Worm (Caenorhabditis elegans) whole organism, L2 larva: ENCODE data around the gene camt-1.

Source experiments
- C34F6.9 ChIP-seq: fragments of 150-350 bp; optimal IDR thresholded peaks from 2 replicates; lab custom pipeline; 2014; ENCODE audit warnings: missing biosample characterization, missing genetic modification characterization
- F13H6.1 ChIP-seq: sonication (generic microtip); optimal IDR thresholded peaks from 2 replicates; lab custom pipeline; 2016; ENCODE audit warnings: missing genetic modification characterization, missing compliant biosample characterization
- Y55F3AM.14 ChIP-seq: fragments of 200-800 bp; sonication (Bioruptor generic); optimal IDR thresholded peaks from 2 replicates; lab custom pipeline; 2018; ENCODE audit warnings: mild to moderate bottlenecking, missing genetic modification characterization, missing compliant biosample characterization
- ZK546.5 ChIP-seq: sonication (generic microtip); optimal IDR thresholded peaks from 2 replicates; lab custom pipeline; 2017; ENCODE audit warnings: missing biosample characterization, missing genetic modification characterization
- aly-2 ChIP-seq: fragments of 150-350 bp; optimal IDR thresholded peaks from 2 replicates; lab custom pipeline; 2014; ENCODE audit warnings: missing biosample characterization, missing genetic modification characterization
- ama-1 ChIP-seq: fragments of 150-350 bp; optimal IDR thresholded peaks from 2 replicates; lab custom pipeline; 2018; ENCODE audit warnings: inconsistent platforms
- ceh-16 ChIP-seq: fragments of 150-350 bp; optimal IDR thresholded peaks from 2 replicates; lab custom pipeline; 2014; ENCODE audit warnings: missing biosample characterization, missing genetic modification characterization
- ceh-82 ChIP-seq: fragments of 150-350 bp; optimal IDR thresholded peaks from 2 replicates; lab custom pipeline; 2014; ENCODE audit warnings: missing biosample characterization, missing genetic modification characterization
- crh-2 ChIP-seq: sonication (generic microtip); optimal IDR thresholded peaks from 2 replicates; lab custom pipeline; 2017; ENCODE audit warnings: missing biosample characterization, missing genetic modification characterization
- dmd-4 ChIP-seq: sonication (generic microtip); optimal IDR thresholded peaks from 2 replicates; lab custom pipeline; 2017; ENCODE audit warnings: missing biosample characterization, missing genetic modification characterization
- egl-27 ChIP-seq: sonication (generic microtip); optimal IDR thresholded peaks from 3 replicates; lab custom pipeline; 2017; ENCODE audit warnings: missing biosample characterization, missing genetic modification reagents, missing genetic modification characterization
- elt-3 ChIP-seq: sonication (generic microtip); optimal IDR thresholded peaks from 2 replicates; lab custom pipeline; 2017; ENCODE audit warnings: missing biosample characterization, missing genetic modification characterization
- gmeb-1 ChIP-seq: fragments of 150-350 bp; optimal IDR thresholded peaks from 2 replicates; lab custom pipeline; 2014; ENCODE audit warnings: missing biosample characterization, missing genetic modification characterization
- lin-13 ChIP-seq: fragments of 150-350 bp; optimal IDR thresholded peaks from 2 replicates; lab custom pipeline; 2014; ENCODE audit warnings: missing biosample characterization, missing genetic modification reagents, missing genetic modification characterization
- lsy-2 ChIP-seq, 2 experiments: fragments of 150-350 bp in 1 of 2; sonication (generic microtip) in 1 of 2; optimal IDR thresholded peaks; 2 replicates each; lab custom pipeline; 2014 to 2017; ENCODE audit warnings: missing biosample characterization in 2 of 2, missing genetic modification characterization in 2 of 2
- mab-5 ChIP-seq: fragments of 150-350 bp; optimal IDR thresholded peaks from 2 replicates; lab custom pipeline; 2014; ENCODE audit warnings: missing biosample characterization, missing genetic modification characterization
- mbf-1 ChIP-seq: sonication (generic microtip); optimal IDR thresholded peaks from 2 replicates; lab custom pipeline; 2017; ENCODE audit warnings: missing biosample characterization, missing genetic modification characterization
- mdl-1 ChIP-seq, 2 experiments: fragments of 150-350 bp in 1 of 2; sonication (generic microtip) in 1 of 2; optimal IDR thresholded peaks; 2 replicates each; lab custom pipeline; 2017; ENCODE audit warnings: missing biosample characterization in 2 of 2, missing genetic modification characterization in 2 of 2
- nhr-11 ChIP-seq: fragments of 150-350 bp; optimal IDR thresholded peaks from 2 replicates; lab custom pipeline; 2014; ENCODE audit warnings: missing biosample characterization, missing genetic modification characterization
- nhr-12 ChIP-seq: fragments of 150-350 bp; optimal IDR thresholded peaks from 2 replicates; lab custom pipeline; 2014; ENCODE audit warnings: missing biosample characterization, missing genetic modification characterization
- nhr-129 ChIP-seq: fragments of 150-350 bp; optimal IDR thresholded peaks from 2 replicates; lab custom pipeline; 2014; ENCODE audit warnings: missing biosample characterization, missing genetic modification characterization
- nhr-237 ChIP-seq: fragments of 150-350 bp; optimal IDR thresholded peaks from 2 replicates; lab custom pipeline; 2014; ENCODE audit warnings: missing biosample characterization, missing genetic modification characterization
- nhr-25 ChIP-seq: fragments of 150-350 bp; sonication (generic microtip); optimal IDR thresholded peaks from 3 replicates; lab custom pipeline; 2014; ENCODE audit warnings: missing biosample characterization, missing genetic modification characterization
- nhr-6 ChIP-seq: fragments of 150-350 bp; optimal IDR thresholded peaks from 2 replicates; lab custom pipeline; 2014; ENCODE audit warnings: missing biosample characterization, missing genetic modification characterization
- nhr-77 ChIP-seq: fragments of 150-350 bp; optimal IDR thresholded peaks from 2 replicates; lab custom pipeline; 2014; ENCODE audit warnings: missing biosample characterization, missing genetic modification characterization
- sem-4 ChIP-seq: fragments of 150-350 bp; optimal IDR thresholded peaks from 2 replicates; lab custom pipeline; 2014; ENCODE audit warnings: missing biosample characterization, missing genetic modification reagents, missing genetic modification characterization
- skn-1 ChIP-seq: sonication (generic microtip); optimal IDR thresholded peaks from 2 replicates; lab custom pipeline; 2017; ENCODE audit warnings: missing biosample characterization, missing genetic modification characterization
- sma-3 ChIP-seq: sonication (generic microtip); optimal IDR thresholded peaks from 2 replicates; lab custom pipeline; 2016; ENCODE audit warnings: missing genetic modification reagents, missing genetic modification characterization, missing compliant biosample characterization
- sma-9 ChIP-seq, 2 experiments: fragments of 150-350 bp in 1 of 2; sonication (generic microtip) in 1 of 2; optimal IDR thresholded peaks; 2 replicates each; lab custom pipeline; 2014 to 2016; ENCODE audit warnings: missing genetic modification characterization in 2 of 2, mild to moderate bottlenecking in 1 of 2, missing biosample characterization in 1 of 2, missing compliant biosample characterization in 1 of 2, missing genetic modification reagents in 1 of 2, moderate library complexity in 1 of 2
- unc-39 ChIP-seq: fragments of 150-350 bp; optimal IDR thresholded peaks from 2 replicates; lab custom pipeline; 2014; ENCODE audit warnings: missing biosample characterization, missing genetic modification characterization
- unc-55 ChIP-seq: fragments of 150-350 bp; sonication (generic microtip); optimal IDR thresholded peaks from 3 replicates; lab custom pipeline; 2014; ENCODE audit warnings: missing biosample characterization, missing genetic modification reagents, missing genetic modification characterization
- unc-62 ChIP-seq: fragments of 150-350 bp; optimal IDR thresholded peaks from 2 replicates; lab custom pipeline; 2014; ENCODE audit warnings: missing biosample characterization, missing genetic modification reagents, missing genetic modification characterization
- zag-1 ChIP-seq: fragments of 150-350 bp; optimal IDR thresholded peaks from 2 replicates; lab custom pipeline; 2014; ENCODE audit warnings: missing biosample characterization, missing genetic modification characterization
- ztf-1 ChIP-seq: fragments of 200-800 bp; sonication (Bioruptor generic); conservative IDR thresholded peaks from 2 replicates; pipeline ENCODE4 v1.3.6; 2022; ENCODE audit warnings: missing genetic modification characterization, missing compliant biosample characterization
- ztf-11 ChIP-seq: sonication (generic microtip); optimal IDR thresholded peaks from 2 replicates; lab custom pipeline; 2017; ENCODE audit warnings: missing biosample characterization, missing genetic modification characterization
- ztf-4 ChIP-seq: fragments of 150-350 bp; optimal IDR thresholded peaks from 2 replicates; lab custom pipeline; 2014; ENCODE audit warnings: missing biosample characterization, missing genetic modification characterization

The camt-1 gene

DNA sequence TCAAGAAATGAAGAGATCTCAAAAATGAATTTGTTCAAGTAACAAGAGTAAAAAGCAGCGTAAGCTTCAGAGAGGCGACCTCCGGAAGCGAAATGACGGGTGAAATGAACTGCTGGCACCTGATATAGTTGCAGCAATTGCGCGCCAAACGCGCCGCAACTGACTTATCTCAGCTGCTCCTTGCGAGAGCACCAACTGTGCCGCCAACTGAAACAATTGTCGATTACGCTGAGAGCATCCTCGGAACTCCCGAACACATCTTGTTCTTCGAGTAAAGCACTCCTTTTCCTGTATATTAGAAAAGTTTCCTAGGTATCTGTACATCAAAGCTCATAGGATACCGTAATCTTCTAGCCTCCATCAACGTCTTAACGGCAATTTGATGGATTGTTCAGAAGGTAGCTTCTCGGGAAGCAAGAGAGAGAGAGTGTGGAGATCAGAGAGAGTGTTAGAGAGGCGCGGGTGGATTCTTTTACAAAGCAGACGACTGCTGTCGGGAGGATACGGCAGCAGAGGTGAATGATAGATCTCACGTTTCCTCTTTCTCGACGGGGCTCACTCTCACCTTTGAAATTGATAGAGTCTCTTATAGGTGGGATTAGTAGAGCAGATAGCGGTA, 15.1 kb upstream of the camt-1 start:
- peak; percentile 32 for TF ChIP-seq F13H6.1 (tag; lab: Kevin White, UChicago)
- TF ChIP-seq lsy-2 (tag; optimal IDR thresholded peaks at IDR 0.05; lab: Kevin White, UChicago), result peak in 1 of 2 experiments; percentile 45
- no peak for TF ChIP-seq elt-3 (tag; lab: Kevin White, UChicago)
- no peak for TF ChIP-seq ceh-82 (tag; lab: Kevin White, UChicago)
- TF ChIP-seq, all 48 proteins: peak for 2

DNA sequence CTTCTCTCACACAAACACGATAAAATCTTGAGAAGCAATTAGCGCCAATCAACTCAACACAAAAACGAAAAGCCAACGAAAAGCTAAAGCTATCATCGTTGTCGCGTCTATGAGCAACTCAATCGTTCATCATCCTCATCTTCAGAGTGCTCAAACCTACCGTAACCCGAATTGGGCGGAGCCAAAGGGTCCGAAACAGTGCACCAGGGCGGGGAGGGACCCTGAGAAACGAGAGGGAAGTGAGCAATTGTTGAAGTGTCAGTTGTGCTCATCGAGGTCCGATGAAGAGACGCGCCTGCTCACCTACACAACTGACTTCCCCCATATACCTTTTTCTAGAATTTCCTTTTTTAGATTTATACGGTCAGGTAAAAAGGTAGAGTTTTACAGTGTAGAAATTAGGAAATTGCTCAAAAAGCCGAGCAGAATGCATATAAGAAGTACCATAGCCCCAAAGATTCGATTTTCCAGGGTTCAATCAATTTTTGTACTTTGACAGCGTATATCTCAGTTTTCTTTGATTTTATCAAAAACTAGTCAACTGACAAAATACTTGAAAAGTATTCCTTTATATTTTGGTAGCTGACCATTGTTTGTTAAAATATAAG, 13.5 kb upstream of the camt-1 start, which contains the start of gene hlh-1:
Gene hlh-1 (plus strand): TSS at position 275 of the 608 bp plus-strand sequence.
- TF ChIP-seq sem-4 (tag; lab: Kevin White, UChicago) (no peak), unc-39 (tag; lab: Kevin White, UChicago) (no peak), gmeb-1 (no peak), sma-9 (GFP tag; optimal IDR thresholded peaks at IDR 0.05; lab: Kevin White, UChicago) (peak; percentile 56), sma-9 (tag; optimal IDR thresholded peaks at IDR 0.05; lab: Kevin White, UChicago) (no peak), nhr-129 (tag; lab: Kevin White, UChicago) (peak; percentile 66), unc-62 (no peak), ztf-1 (GFP tag; lab: Robert Waterston, UW) (no peak), ztf-4 (tag; lab: Kevin White, UChicago) (peak; percentile 4), lin-13 (no peak), lsy-2 (tag; optimal IDR thresholded peaks at IDR 0.05; lab: Kevin White, UChicago) (peak; percentile 16 to 83), C34F6.9 (tag; lab: Kevin White, UChicago) (peak; percentile 0), F13H6.1 (tag; lab: Kevin White, UChicago) (peak; percentile 71)

DNA sequence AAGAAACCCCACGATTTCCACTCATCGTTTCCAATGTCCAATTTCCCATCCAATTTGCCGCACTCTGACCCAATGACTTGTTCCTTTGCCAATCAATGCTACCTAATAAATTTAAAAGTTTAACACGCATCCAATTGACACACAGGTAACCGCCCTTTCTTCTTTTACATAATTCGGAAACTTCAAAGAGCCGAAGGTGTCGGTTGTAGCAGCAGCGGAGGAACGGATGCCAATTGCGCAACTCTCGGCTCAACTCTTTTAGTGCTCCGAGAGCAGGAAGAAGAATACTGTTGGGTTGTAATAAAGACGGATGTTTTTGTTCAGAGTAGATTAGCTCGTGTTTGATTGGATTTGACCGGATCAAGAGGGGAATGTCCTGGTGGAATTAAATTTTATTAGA, 12.3 kb upstream of the camt-1 start:
- TF ChIP-seq nhr-77 (tag; lab: Kevin White, UChicago), result no peak
- no peak for TF ChIP-seq ztf-4 (tag; lab: Kevin White, UChicago)
- no peak for TF ChIP-seq ceh-16 (tag; lab: Kevin White, UChicago)
- TF ChIP-seq elt-3 (tag; lab: Kevin White, UChicago), result no peak
- TF ChIP-seq ama-1, result no peak
- TF ChIP-seq nhr-11 (tag; lab: Kevin White, UChicago), result no peak
- no peak for TF ChIP-seq sma-3
- no peak for TF ChIP-seq lin-13
- TF ChIP-seq mdl-1 (tag; optimal IDR thresholded peaks at IDR 0.05; lab: Kevin White, UChicago), result no peak
- no peak for TF ChIP-seq ceh-82 (tag; lab: Kevin White, UChicago)
- TF ChIP-seq mab-5 (tag; lab: Kevin White, UChicago), result no peak
- no peak for TF ChIP-seq unc-55 (GFP tag; lab: Kevin White, UChicago)
- TF ChIP-seq mbf-1, result no peak
- no peak for TF ChIP-seq ZK546.5
- no peak for TF ChIP-seq nhr-6 (tag; lab: Kevin White, UChicago)
- TF ChIP-seq aly-2, result no peak
- TF ChIP-seq crh-2 (tag; lab: Kevin White, UChicago), result no peak
- TF ChIP-seq nhr-25 (tag; lab: Kevin White, UChicago), result no peak
- no peak for TF ChIP-seq Y55F3AM.14 (GFP tag; lab: Kevin White, UChicago)
- TF ChIP-seq unc-62, result no peak

DNA sequence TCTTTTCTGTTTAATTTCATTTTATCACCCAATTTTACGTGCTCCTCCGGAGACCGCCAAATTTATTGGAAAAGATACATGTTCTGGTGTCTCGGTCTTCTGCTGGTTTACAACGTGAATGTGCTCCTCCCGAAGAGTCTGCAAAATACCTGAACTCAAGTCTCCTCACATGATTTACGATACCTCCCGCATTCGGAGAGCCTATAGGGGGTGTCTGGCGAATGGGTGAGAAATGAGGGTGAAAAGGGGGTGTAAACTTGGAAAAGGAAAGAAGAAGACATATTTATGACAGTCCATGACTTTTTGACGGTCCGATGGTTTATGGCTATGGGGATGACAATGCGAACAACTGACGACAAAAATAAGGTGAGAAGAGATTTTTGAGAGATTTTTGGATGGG, 11.3 kb upstream of the camt-1 start:
- TF ChIP-seq nhr-12 (tag; lab: Kevin White, UChicago) (no peak), egl-27 (no peak), ztf-11 (tag; lab: Kevin White, UChicago) (no peak), skn-1 (tag; lab: Kevin White, UChicago) (no peak), nhr-237 (no peak), nhr-11 (tag; lab: Kevin White, UChicago) (no peak), dmd-4 (no peak), unc-62 (no peak), zag-1 (tag; lab: Kevin White, UChicago) (no peak), mab-5 (tag; lab: Kevin White, UChicago) (no peak)
